Fruit fly (Drosophila melanogaster): ENCODE results near the gene CenG1A.

- TF ChIP-seq usp (GFP tag; optimal IDR thresholded peaks at IDR 0.05) (no peak), pan (optimal IDR thresholded peaks at IDR 0.05) (no peak), psq (optimal IDR thresholded peaks at IDR 0.05) (no peak)
Observed at dm6 chr2L:13842572-13842971, 7.2 kb downstream of the CenG1A start.

All from whole organism.